Fruit fly (Drosophila melanogaster): Measurements from ENCODE around the gene CG11523.

CG11523 gene

DNA sequence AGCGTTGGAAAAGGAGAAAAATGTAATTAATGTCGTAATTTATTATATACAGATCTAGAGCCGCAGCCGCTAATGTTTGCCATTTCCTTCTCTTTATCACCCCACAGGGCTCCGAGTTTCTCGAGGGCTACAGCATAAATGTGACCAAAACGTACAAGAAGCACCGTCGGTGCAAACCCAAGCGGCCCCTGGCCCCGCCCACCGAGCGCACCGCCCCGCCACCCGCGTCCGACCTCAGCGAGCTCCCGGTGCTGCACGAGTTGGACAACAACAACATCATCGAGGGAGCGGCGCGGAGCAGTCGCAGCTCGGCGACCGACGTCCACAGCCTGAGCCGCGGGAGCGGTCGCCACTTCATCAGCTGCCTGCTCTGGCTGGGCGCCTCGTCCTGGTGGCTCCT lies 24.2 kb downstream of the CG11523 start:
- TF ChIP-seq Hr39 (optimal IDR thresholded peaks at IDR 0.05) (peak; percentile 46), cato (GFP tag; optimal IDR thresholded peaks at IDR 0.05; ENCODE audit: borderline replicate concordance) (no peak), crol (GFP tag; IDR thresholded peaks at IDR 0.05) (0 out of 2 replicates have a peak, but pooled peaks have one; percentile 13), dati (GFP tag; IDR thresholded peaks at IDR 0.05) (peak; percentile 22; the same call in 1 of the 2 replicates)

DNA sequence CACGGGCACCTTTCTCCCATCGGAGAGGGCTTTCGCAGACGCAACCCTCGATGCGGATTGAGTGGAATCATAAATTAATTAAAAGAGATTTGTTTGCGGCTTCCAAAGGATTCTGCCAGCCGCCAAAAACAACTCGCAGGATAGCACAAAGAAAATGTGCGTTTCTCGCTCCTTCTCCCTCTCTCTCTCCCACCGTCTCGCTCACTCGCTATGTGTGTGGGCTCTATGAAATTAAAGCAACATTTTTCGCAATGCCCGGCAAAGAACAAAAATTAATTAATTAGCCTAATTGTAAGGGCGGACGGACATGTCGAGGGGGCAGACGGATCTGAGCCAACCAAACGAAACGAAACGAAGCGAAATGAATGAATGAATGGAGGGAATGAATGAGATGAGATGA lies 28.8 kb downstream of the CG11523 start:
- TF ChIP-seq NC2α (GFP tag; optimal IDR thresholded peaks at IDR 0.05) (no peak), slbo (GFP tag; IDR thresholded peaks at IDR 0.05) (no peak), Mrtf (GFP tag; IDR thresholded peaks at IDR 0.05) (no peak), CG7745 (tag; optimal IDR thresholded peaks at IDR 0.05) (peak; percentile 69), chn (GFP tag; optimal IDR thresholded peaks at IDR 0.05) (no peak), sens (GFP tag) (peak; percentile 33), az2 (GFP tag; optimal IDR thresholded peaks at IDR 0.05) (no peak), CG4854 (GFP tag; optimal IDR thresholded peaks at IDR 0.05) (no peak), Ets65A (GFP tag) (peak; percentile 88), CG31388 (GFP tag; optimal IDR thresholded peaks at IDR 0.05) (no peak), gsb (GFP tag; IDR thresholded peaks at IDR 0.05) (no peak), CG8924 (tag; optimal IDR thresholded peaks at IDR 0.05) (no peak), Hr51 (GFP tag; optimal IDR thresholded peaks at IDR 0.05) (peak in 1 of 2 experiments; percentile 14), CG8765 (GFP tag; IDR thresholded peaks at IDR 0.05) (no peak), Ada2b (GFP tag; IDR thresholded peaks at IDR 0.05) (no peak), pros (GFP tag; optimal IDR thresholded peaks at IDR 0.05) (peak; percentile 45), HLH54F (GFP tag; optimal IDR thresholded peaks at IDR 0.05) (no peak), CG10321 (GFP tag; IDR thresholded peaks at IDR 0.05) (no peak), CG10147 (GFP tag; optimal IDR thresholded peaks at IDR 0.05) (no peak), Blimp-1 (GFP tag; optimal IDR thresholded peaks at IDR 0.05) (no peak), CG10543 (GFP tag; optimal IDR thresholded peaks at IDR 0.05) (no peak), ase (GFP tag; IDR thresholded peaks at IDR 0.05) (no peak), cad (GFP tag; optimal IDR thresholded peaks at IDR 0.05) (no peak)

DNA sequence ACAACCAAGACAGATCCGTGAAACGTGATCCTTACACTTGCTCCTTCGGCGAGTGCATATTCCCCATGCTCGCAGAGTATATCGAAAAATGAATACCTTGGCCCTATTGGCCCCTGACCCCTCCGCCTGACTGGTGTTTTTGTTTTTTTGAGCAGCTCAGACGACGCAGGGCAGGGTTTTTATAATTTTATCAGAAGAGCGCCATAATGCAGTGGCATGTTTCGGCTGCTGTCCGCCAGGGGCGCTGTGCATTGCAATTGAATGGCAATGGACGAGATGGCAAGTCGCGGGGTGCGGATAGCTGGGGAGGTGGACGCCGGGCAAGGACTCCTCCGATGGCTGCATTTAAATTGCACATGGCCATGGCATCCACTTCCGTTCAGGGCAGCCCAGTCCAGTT lies 43.4 kb downstream of the CG11523 start:
- TF ChIP-seq prd (optimal IDR thresholded peaks at IDR 0.05) (no peak), prd (GFP tag; IDR thresholded peaks at IDR 0.05) (0 out of 3 replicates have a peak, but pooled peaks have one; percentile 11), CTCF (GFP tag; optimal IDR thresholded peaks at IDR 0.05) (peak; percentile 85), Ets65A (GFP tag) (peak; percentile 65), h (optimal IDR thresholded peaks at IDR 0.05) (peak; percentile 31), sr (GFP tag; IDR thresholded peaks at IDR 0.05) (no peak), ci (GFP tag; IDR thresholded peaks at IDR 0.05) (0 out of 3 replicates have a peak, but pooled peaks have one; percentile 21), CG14965 (GFP tag; optimal IDR thresholded peaks at IDR 0.05; ENCODE audit: borderline replicate concordance) (peak; percentile 88), CG1603 (tag; optimal IDR thresholded peaks at IDR 0.05) (no peak)

Data from whole organism, embryonic.